Worm (Caenorhabditis elegans): ENCODE measurements around the gene unc-96.
A peak's percentile ranks its signal among the peaks of the same experiment; 100 is the strongest.

Gene unc-96

DNA sequence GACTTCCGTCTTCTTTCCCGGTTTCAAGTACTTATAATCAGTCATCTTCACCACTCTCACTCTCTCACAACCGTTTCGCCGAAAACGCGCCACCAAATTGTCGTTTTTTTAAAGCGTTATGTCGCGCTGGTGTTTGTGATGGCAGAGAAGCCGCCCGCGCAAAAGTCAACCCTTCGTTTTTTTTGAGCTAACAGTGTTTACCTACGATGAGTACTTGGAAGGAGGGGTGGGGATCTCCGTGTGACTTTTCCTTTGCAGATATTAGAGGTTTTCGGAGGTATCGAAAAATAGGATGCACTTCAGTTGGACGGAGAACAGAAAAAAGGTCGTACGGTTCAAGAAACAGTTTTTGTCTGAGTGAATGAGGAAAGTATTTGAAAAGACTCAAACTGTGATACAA is 3.4 kb downstream of the unc-96 start:
- no peak for TF ChIP-seq W03F9.2 (tag; optimal IDR thresholded peaks at IDR 0.05)
- no peak for TF ChIP-seq dao-5 (tag; optimal IDR thresholded peaks at IDR 0.05)
- no peak for TF ChIP-seq him-1 (tag; optimal IDR thresholded peaks at IDR 0.05)

DNA sequence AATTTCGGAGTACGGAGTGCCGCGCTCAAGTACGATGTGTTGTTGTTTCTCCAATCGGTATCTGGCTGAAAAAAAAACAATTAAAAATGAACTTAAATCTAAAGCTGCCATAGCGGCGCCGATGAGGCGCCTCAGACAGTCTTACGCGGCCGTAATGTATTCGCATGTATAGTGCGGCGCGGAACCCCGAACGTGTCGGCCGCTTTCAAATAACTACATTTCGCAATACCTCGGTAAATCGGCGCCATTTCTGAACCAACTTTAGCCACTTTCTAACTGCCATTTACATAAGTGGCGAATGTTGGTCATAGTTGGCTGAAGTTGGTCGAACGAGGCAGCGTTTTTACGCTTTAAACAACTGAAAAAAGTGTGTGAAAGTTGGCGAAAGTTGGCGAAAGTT is 8.3 kb downstream of the unc-96 start:
- TF ChIP-seq him-1 (tag; optimal IDR thresholded peaks at IDR 0.05) (no peak), W03F9.2 (tag; optimal IDR thresholded peaks at IDR 0.05) (no peak), dao-5 (tag; optimal IDR thresholded peaks at IDR 0.05) (no peak)

DNA sequence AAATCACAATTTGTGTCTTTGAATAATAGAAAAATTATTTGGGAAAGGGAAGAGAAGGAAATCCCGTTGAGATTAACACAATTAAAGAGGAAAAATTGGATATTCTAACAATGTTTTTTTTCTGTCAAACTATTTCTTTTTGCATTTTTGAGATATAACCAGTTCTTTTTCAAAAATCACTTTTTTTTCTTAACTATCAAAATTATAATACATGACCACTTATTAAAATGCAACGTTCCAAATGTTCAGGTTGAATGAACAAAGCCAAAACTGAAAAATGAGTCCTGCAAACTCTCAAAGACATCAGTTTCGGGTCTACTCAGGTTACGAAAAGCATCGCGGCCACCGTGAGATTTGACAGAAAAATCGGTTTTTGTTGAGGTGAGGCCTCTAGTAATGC is 11.5 kb downstream of the unc-96 start:
- no peak for TF ChIP-seq him-1 (tag; optimal IDR thresholded peaks at IDR 0.05)
- no peak for TF ChIP-seq W03F9.2 (tag; optimal IDR thresholded peaks at IDR 0.05)
- no peak for TF ChIP-seq dao-5 (tag; optimal IDR thresholded peaks at IDR 0.05)

DNA sequence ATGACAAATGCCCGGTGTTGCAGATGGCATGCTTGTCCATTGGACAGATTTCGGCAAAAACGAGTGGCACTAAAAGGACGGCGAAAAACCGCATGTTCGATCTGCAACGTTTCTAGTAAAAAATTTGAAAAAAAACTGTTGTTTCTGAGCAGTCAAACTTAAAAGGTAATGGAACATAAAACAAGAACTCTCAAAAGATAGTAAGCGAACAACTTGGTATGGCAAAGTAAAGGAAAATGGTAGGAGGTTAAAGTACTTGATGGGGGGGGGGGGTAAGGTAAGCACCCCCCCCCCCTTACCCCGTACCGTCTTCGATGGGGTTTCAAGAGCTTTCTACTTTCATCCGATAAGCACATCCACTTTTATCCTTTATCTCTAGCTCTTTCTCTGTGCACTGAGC is 12.7 kb downstream of the unc-96 start, which contains the start of gene F13C5.5:
F13C5.5 (minus strand) TSS at position 101 of the 400 bp plus-strand sequence.
- TF ChIP-seq him-1 (tag; optimal IDR thresholded peaks at IDR 0.05) = no peak
- no peak for TF ChIP-seq dao-5 (tag; optimal IDR thresholded peaks at IDR 0.05)
- no peak for TF ChIP-seq W03F9.2 (tag; optimal IDR thresholded peaks at IDR 0.05)

DNA sequence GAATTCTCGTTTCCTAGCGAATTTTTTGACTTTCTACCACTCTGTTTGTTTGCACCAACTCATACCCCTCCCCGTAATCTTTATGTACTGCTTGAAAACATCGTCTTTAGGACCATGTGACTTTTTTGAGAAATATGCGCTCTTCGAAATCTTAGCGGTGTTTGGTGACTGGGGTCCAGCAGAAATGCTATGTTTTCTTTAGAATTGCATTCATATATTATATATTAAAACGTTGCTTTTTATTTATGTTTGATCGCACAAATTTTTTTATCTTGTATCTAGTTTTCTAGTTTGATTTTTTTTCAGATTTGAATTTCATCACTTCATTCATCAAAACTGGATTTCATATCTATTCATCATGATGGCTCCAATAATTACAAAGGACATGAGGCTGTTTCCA is 19.2 kb downstream of the unc-96 start, which contains the start of gene F13C5.1:
F13C5.1 (plus strand) TSS at position 301 of the 400 bp plus-strand sequence.
- TF ChIP-seq dao-5 (tag; optimal IDR thresholded peaks at IDR 0.05) = no peak

DNA sequence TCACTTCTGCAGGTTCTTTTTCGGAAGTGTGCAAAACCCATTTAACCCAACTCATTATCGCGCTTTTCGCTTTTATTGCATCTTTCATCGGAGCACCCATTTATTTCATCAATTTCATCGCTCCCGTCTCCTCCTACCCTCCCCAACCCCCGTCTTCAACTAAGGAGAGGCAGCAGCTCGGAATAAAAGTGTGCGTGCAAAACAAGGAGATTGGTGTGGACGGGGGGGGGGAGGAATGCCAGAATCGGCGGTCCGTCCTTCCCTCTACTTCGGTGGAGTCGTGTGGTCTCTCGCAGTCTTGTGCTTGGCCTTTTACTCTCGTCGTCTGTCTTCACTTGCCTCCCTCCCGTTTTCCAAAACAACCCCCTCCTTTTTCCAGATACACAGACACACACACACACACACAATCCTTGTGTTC is 19.7 kb downstream of the unc-96 start:
- TF ChIP-seq him-1 (tag; optimal IDR thresholded peaks at IDR 0.05) (peak; percentile 27), W03F9.2 (tag; optimal IDR thresholded peaks at IDR 0.05) (no peak), dao-5 (tag; optimal IDR thresholded peaks at IDR 0.05) (no peak)

DNA sequence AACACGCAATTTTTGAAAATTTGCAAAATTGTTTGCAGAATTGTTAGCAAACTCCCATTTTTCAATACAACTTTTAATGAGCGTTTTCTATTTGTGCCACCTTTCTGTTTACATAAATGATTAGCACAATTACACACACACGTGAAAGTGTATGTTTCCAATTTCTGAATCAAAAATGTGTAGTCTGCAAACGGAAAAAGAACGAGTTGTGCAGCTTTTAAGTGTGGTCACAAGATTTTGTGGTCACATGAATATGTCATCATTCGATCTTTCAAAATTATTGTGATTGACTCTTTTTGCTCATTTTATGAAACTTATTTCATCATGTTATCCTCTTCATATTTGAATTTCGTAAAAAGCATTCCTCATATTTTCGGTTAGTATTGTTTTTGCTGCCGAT is 20.4 kb downstream of the unc-96 start:
- TF ChIP-seq W03F9.2 (tag; optimal IDR thresholded peaks at IDR 0.05) (no peak), dao-5 (tag; optimal IDR thresholded peaks at IDR 0.05) (no peak), him-1 (tag; optimal IDR thresholded peaks at IDR 0.05) (no peak)

DNA sequence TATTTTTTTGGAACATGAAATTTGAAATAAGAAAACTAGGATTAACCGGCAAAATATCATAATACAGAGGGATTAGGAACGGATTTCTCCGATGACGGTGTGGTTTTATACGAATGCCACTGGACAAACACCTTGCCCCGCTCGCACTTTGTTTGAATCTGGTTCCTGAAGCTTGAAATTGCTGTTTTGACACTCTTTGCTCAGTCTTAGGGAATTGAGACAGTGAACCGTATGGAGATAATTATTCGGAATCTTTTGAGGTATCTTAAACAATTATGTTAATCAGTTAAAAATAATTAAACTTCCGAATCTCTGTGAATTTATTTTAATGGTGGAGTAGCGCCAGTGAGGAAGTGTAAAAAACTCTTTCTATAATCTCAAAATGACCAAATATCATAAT is 21.6 kb downstream of the unc-96 start, which contains the start of gene F13C5.3:
F13C5.3 (minus strand) TSS at position 101 of the 400 bp plus-strand sequence.
- no peak for TF ChIP-seq dao-5 (tag; optimal IDR thresholded peaks at IDR 0.05)
- no peak for TF ChIP-seq W03F9.2 (tag; optimal IDR thresholded peaks at IDR 0.05)
- TF ChIP-seq him-1 (tag; optimal IDR thresholded peaks at IDR 0.05) = no peak

DNA sequence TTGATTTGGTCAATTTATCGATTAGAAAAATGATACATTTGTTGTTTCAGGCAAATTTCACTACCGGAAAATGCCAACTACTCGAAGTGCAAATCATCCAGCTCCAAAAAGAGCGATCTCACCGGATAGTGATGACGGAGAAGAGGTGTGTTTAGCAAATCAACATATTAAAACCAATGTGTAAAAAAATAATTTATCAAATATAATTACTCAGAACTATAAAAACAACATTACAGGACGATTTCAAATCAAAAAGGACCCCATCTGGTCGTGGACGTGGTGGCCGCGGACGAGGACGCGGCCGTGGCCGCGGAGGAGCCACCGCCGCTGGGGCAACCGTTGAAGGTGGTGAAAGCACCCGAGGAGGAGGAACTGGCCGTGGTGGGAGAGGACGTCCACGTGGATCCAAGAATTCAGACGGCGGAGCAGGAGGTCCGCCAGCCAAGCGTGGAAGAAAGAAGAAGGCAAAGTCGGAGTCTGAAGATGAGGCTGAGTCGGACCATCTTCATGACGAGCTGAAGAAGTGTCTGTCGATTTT is 27.1 kb downstream of the unc-96 start, which contains the start of gene F13C5.2:
F13C5.2 (plus strand) TSS at position 51 of the 538 bp plus-strand sequence.
- TF ChIP-seq W03F9.2 (tag; optimal IDR thresholded peaks at IDR 0.05) (no peak), dao-5 (tag; optimal IDR thresholded peaks at IDR 0.05) (no peak)

DNA sequence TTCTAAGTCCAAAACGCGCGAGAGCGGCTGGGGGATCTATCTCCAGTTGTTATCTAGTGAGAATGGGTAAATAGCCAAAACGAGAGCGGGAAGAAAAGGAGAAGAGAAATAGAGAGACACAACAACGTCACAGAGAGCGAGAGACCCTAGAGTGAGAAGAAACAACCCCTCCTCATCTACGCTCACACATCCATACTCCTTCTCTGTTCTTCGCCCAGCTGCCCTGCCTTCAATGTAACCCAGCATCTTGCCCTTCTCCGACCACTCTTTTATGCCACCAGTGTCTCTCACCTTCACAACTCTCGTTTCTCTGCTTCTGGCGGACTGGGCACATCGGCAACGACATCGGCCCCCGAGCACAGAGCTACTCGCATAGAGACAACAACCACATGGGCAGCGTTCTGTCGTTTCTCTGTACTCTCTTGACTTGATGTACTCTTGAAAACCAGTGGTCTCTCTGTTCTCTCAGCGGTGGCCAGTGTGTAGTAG is 27.8 kb downstream of the unc-96 start:
- TF ChIP-seq W03F9.2 (tag; optimal IDR thresholded peaks at IDR 0.05) (peak; percentile 59), him-1 (tag; optimal IDR thresholded peaks at IDR 0.05) (peak; percentile 75), dao-5 (tag; optimal IDR thresholded peaks at IDR 0.05) (no peak)

DNA sequence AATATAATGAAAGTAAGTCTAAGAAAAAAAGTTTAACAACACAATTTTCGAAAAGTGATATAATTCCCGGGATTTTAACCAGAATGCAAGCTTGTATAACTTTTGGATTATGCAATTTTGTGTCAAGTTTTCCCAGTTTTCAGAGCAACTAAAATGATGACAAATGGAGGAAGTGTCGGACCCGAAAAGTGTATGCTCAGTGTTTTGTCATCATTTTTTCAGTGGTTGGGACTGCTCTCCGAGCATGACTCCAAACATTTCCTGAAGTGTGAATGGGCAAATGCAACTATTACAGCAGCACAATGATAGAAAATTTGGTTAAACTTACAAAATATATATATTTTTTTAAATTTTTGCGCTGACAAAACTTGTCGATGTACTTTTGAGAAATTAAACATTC is 30.0 kb downstream of the unc-96 start:
- no peak for TF ChIP-seq W03F9.2 (tag; optimal IDR thresholded peaks at IDR 0.05)
- TF ChIP-seq him-1 (tag; optimal IDR thresholded peaks at IDR 0.05) = no peak
- no peak for TF ChIP-seq dao-5 (tag; optimal IDR thresholded peaks at IDR 0.05)

DNA sequence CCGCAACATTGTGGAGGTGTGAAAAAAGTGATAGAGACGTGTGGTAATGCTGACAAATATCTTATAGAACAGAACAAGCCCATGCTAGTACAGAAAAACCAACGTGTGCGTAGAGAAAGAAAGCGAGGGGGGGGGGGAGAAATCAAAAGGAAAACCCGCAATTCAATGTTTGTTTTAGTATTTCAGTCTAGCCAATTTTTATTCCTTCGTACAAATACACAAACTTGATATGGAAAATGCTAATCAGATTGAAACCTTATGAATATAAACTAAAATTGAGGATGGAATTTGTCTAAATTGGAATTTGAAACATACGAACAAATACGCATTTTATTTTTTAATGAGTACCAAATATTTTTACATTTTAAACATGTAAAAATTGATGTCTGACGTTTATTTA is 33.3 kb downstream of the unc-96 start, which contains the start of gene mrp-1:
mrp-1 (minus strand) TSS at position 101 of the 400 bp plus-strand sequence.
- TF ChIP-seq W03F9.2 (tag; optimal IDR thresholded peaks at IDR 0.05) (no peak), dao-5 (tag; optimal IDR thresholded peaks at IDR 0.05) (no peak), him-1 (tag; optimal IDR thresholded peaks at IDR 0.05) (no peak)

DNA sequence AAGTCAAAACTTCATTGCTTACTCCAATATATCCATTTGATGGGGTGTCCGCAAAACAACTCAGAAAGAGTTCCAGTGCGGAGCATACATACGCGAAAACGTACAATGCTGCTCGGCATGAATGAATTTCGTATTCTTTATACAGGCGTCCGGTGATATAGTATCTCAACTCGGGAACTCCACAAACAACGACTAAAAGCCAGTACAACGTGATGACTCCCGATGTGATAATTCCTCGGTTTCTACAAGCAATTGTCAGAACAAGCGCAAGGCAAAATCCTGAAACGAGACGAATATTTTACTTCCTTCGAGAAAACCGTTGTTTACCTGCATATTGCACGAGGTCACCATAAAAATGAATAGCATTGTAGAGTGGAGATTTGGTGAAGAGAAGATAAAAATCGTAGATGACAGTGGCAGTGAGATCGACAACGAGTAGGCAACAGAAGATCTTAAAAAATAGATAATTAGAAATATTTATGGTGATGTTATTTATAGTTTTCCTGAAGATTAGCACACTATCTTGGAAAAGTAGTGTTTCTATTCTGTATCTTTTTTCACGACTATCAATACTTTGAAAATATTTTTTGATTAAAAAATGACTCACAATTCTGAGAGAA is 35.4 kb downstream of the unc-96 start:
- TF ChIP-seq dao-5 (tag; optimal IDR thresholded peaks at IDR 0.05) (no peak), W03F9.2 (tag; optimal IDR thresholded peaks at IDR 0.05) (no peak), him-1 (tag; optimal IDR thresholded peaks at IDR 0.05) (no peak)

DNA sequence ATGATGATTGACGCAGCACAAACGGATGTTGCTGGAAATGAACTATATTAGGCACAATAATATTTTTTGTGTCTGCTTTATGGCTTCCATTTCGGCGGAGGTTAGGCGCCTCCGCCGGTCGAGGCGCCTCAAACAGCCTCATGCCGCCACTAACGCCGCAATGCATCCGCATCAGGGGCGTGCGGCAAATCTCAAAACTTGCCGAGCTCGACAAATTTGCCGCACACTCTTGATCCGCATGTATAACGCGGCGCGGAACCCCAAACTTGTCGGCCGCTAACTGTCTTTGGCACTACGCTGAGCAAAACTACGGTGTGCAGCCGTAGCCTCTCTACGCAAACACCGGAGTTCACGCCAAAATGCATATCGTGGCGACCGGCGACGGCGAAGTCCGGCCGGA is 39.3 kb downstream of the unc-96 start:
- TF ChIP-seq dao-5 (tag; optimal IDR thresholded peaks at IDR 0.05) = no peak

DNA sequence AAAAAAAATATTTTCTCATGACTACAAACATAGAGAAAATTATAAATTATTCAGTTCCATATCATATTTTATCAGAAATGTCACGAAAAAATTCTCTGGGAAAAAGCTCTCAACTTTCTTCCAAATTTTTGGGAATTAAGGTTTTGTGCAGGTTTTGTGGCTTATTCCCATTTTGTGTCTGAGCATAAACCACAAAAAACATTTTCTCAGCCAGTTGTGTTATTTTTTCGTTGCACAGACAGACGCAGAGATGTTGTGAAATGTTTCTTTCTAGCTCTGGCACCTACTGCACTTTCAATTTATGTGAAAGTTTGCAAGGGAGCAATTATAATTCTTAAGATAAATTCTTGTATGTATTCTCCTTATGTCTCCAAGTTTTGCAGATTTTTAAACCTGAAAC is 46.0 kb downstream of the unc-96 start:
- TF ChIP-seq dao-5 (tag; optimal IDR thresholded peaks at IDR 0.05) (no peak), him-1 (tag; optimal IDR thresholded peaks at IDR 0.05) (no peak), W03F9.2 (tag; optimal IDR thresholded peaks at IDR 0.05) (no peak)

All from whole organism, L4/young adult.